Worm (Caenorhabditis elegans) whole organism, L4 larva: ENCODE data around the gene ccpp-6.

ENCODE experiments used
- F10B5.3 ChIP-seq: sonication (generic microtip); optimal IDR thresholded peaks from 2 replicates; lab custom pipeline; 2016; ENCODE audit warnings: mild to moderate bottlenecking, missing genetic modification characterization, missing compliant biosample characterization
- F37D6.2 ChIP-seq: sonication (generic microtip); optimal IDR thresholded peaks from 2 replicates; lab custom pipeline; 2016; ENCODE audit warnings: mild to moderate bottlenecking, missing genetic modification characterization, missing compliant biosample characterization
- T20F7.1 ChIP-seq: fragments of 200-800 bp; sonication (Bioruptor generic); optimal IDR thresholded peaks from 2 replicates; lab custom pipeline; 2018; ENCODE audit warnings: mild to moderate bottlenecking, missing genetic modification characterization, missing compliant biosample characterization
- T26A8.4 ChIP-seq: fragments of 200-800 bp; sonication (Bioruptor generic); IDR thresholded peaks from 2 replicates; pipeline ENCODE4 v1.3.6; 2022; ENCODE audit warnings: missing genetic modification characterization, missing compliant biosample characterization
- Y105C5A.15 ChIP-seq: fragments of 200-800 bp; sonication (Bioruptor generic); IDR thresholded peaks from 2 replicates; pipeline ENCODE4 v1.3.6; 2022; ENCODE audit warnings: missing genetic modification characterization, missing compliant biosample characterization
- Y48G9A.11 ChIP-seq: fragments of 200-800 bp; sonication (Bioruptor generic); IDR thresholded peaks from 2 replicates; pipeline ENCODE4 v1.3.6; 2022; ENCODE audit warnings: missing genetic modification reagents, missing genetic modification characterization, missing compliant biosample characterization
- ZK337.2 ChIP-seq: fragments of 200-800 bp; sonication (Bioruptor generic); IDR thresholded peaks from 2 replicates; pipeline ENCODE4 v1.3.6; 2022; ENCODE audit warnings: missing genetic modification reagents, missing genetic modification characterization, missing compliant biosample characterization
- aha-1 ChIP-seq: fragments of 150-350 bp; peaks from one replicate; lab custom pipeline; 2014; ENCODE audit warnings: missing biosample characterization, missing genetic modification characterization
- ama-1 ChIP-seq: fragments of 150-350 bp; optimal IDR thresholded peaks from 2 replicates; lab custom pipeline; 2014; ENCODE audit warnings: inconsistent platforms, mixed read lengths
- arid-1 ChIP-seq: fragments of 200-800 bp; sonication (Bioruptor generic); conservative IDR thresholded peaks from 2 replicates; pipeline ENCODE4 v1.3.6; 2022; ENCODE audit warnings: missing genetic modification reagents, missing genetic modification characterization, missing compliant biosample characterization
- ceh-20 ChIP-seq: fragments of 200-800 bp; sonication (Bioruptor generic); IDR thresholded peaks from 2 replicates; pipeline ENCODE4 v1.3.6; 2022; ENCODE audit warnings: missing genetic modification reagents, missing genetic modification characterization, missing compliant biosample characterization
- dmd-8 ChIP-seq: fragments of 200-800 bp; sonication (Bioruptor generic); IDR thresholded peaks from 2 replicates; pipeline ENCODE4 v1.3.6; 2022; ENCODE audit warnings: missing genetic modification characterization, missing compliant biosample characterization
- dmd-9 ChIP-seq: fragments of 200-800 bp; sonication (Bioruptor generic); IDR thresholded peaks from 2 replicates; pipeline ENCODE4 v1.3.6; 2022; ENCODE audit warnings: missing genetic modification reagents, missing genetic modification characterization, missing compliant biosample characterization
- dve-1 ChIP-seq: sonication (generic microtip); optimal IDR thresholded peaks from 2 replicates; lab custom pipeline; 2017; ENCODE audit warnings: antibody characterized with exemption, mild to moderate bottlenecking, missing genetic modification characterization, missing compliant biosample characterization; ENCODE audit not compliant: insufficient read depth
- egl-43 ChIP-seq: fragments of 200-800 bp; sonication (Bioruptor generic); IDR thresholded peaks from 2 replicates; pipeline ENCODE4 v1.3.6; 2022; ENCODE audit warnings: missing genetic modification reagents, missing genetic modification characterization, missing compliant biosample characterization
- gei-8 ChIP-seq: fragments of 200-800 bp; sonication (Bioruptor generic); optimal IDR thresholded peaks from 2 replicates; lab custom pipeline; 2018; ENCODE audit warnings: mild to moderate bottlenecking, missing genetic modification characterization, missing compliant biosample characterization
- hif-1 ChIP-seq, 2 experiments: sonication (generic microtip); optimal IDR thresholded peaks; 2 replicates each; lab custom pipeline; 2016 to 2017; ENCODE audit warnings: missing compliant biosample characterization in 2 of 2, missing genetic modification characterization in 2 of 2, missing genetic modification reagents in 2 of 2, missing genotype in 2 of 2, mild to moderate bottlenecking in 1 of 2
- hlh-11 ChIP-seq: fragments of 200-800 bp; sonication (Bioruptor generic); optimal IDR thresholded peaks from 2 replicates; lab custom pipeline; 2018; ENCODE audit warnings: mild to moderate bottlenecking, missing genetic modification characterization, missing compliant biosample characterization
- hlh-30 ChIP-seq: sonication (generic microtip); optimal IDR thresholded peaks from 2 replicates; lab custom pipeline; 2017; ENCODE audit warnings: antibody characterized with exemption, mild to moderate bottlenecking, missing genetic modification characterization, missing compliant biosample characterization; ENCODE audit not compliant: insufficient read depth
- jun-1 ChIP-seq: fragments of 150-350 bp; optimal IDR thresholded peaks from 2 replicates; lab custom pipeline; 2014; ENCODE audit warnings: missing biosample characterization, missing genetic modification reagents, missing genetic modification characterization
- lin-13 ChIP-seq: fragments of 150-350 bp; optimal IDR thresholded peaks from 2 replicates; lab custom pipeline; 2014; ENCODE audit warnings: missing biosample characterization, missing genetic modification reagents, missing genetic modification characterization
- lir-3 ChIP-seq: sonication (generic microtip); optimal IDR thresholded peaks from 2 replicates; lab custom pipeline; 2016; ENCODE audit warnings: mild to moderate bottlenecking, missing genetic modification characterization, missing compliant biosample characterization
- madf-9 ChIP-seq: fragments of 200-800 bp; sonication (Bioruptor generic); conservative IDR thresholded peaks from 2 replicates; pipeline ENCODE4 v1.3.6; 2022; ENCODE audit warnings: missing genetic modification reagents, missing genetic modification characterization, missing compliant biosample characterization
- mdt-29 ChIP-seq: fragments of 200-800 bp; sonication (Bioruptor generic); IDR thresholded peaks from 2 replicates; pipeline ENCODE4 v1.3.6; 2022; ENCODE audit warnings: missing genetic modification reagents, missing genetic modification characterization, missing compliant biosample characterization
- mep-1 ChIP-seq: fragments of 150-350 bp; sonication (generic microtip); optimal IDR thresholded peaks from 3 replicates; lab custom pipeline; 2014; ENCODE audit warnings: missing biosample characterization, missing genetic modification characterization
- mxl-2 ChIP-seq: fragments of 200-800 bp; sonication (Bioruptor generic); conservative IDR thresholded peaks from 2 replicates; pipeline ENCODE4 v1.3.6; 2022; ENCODE audit warnings: missing genetic modification reagents, missing genetic modification characterization, missing compliant biosample characterization
- nhr-102 ChIP-seq: sonication (generic microtip); optimal IDR thresholded peaks from 2 replicates; lab custom pipeline; 2016; ENCODE audit warnings: mild to moderate bottlenecking, missing genetic modification characterization, moderate library complexity, missing compliant biosample characterization
- nhr-11 ChIP-seq: fragments of 150-350 bp; optimal IDR thresholded peaks from 2 replicates; lab custom pipeline; 2014; ENCODE audit warnings: missing biosample characterization, missing genetic modification characterization
- nhr-237 ChIP-seq: sonication (generic microtip); optimal IDR thresholded peaks from 2 replicates; lab custom pipeline; 2017; ENCODE audit warnings: missing biosample characterization, missing genetic modification characterization
- nhr-25 ChIP-seq: sonication (generic microtip); optimal IDR thresholded peaks from 2 replicates; lab custom pipeline; 2017; ENCODE audit warnings: missing genetic modification characterization, mild to moderate bottlenecking, missing compliant biosample characterization, antibody characterized with exemption, moderate library complexity, borderline replicate concordance; ENCODE audit not compliant: insufficient read depth
- nhr-28 ChIP-seq: fragments of 150-350 bp; optimal IDR thresholded peaks from 2 replicates; lab custom pipeline; 2014; ENCODE audit warnings: missing biosample characterization, missing genetic modification characterization
- nhr-42 ChIP-seq: fragments of 200-800 bp; sonication (Bioruptor generic); IDR thresholded peaks from 2 replicates; pipeline ENCODE4 v1.3.6; 2022; ENCODE audit warnings: missing genetic modification characterization, missing compliant biosample characterization
- nhr-48 ChIP-seq: sonication (generic microtip); optimal IDR thresholded peaks from 2 replicates; lab custom pipeline; 2016; ENCODE audit warnings: mild to moderate bottlenecking, missing genetic modification characterization, missing compliant biosample characterization
- nhr-6 ChIP-seq: fragments of 150-350 bp; optimal IDR thresholded peaks from 2 replicates; lab custom pipeline; 2014; ENCODE audit warnings: missing biosample characterization, missing genetic modification characterization
- nhr-77 ChIP-seq: fragments of 150-350 bp; optimal IDR thresholded peaks from 2 replicates; lab custom pipeline; 2014; ENCODE audit warnings: missing biosample characterization, missing genetic modification characterization
- rbr-2 ChIP-seq: sonication (generic microtip); optimal IDR thresholded peaks from 2 replicates; lab custom pipeline; 2016; ENCODE audit warnings: missing genotype, missing genetic modification characterization, missing compliant biosample characterization
- snpc-4 ChIP-seq: fragments of 150-350 bp; optimal IDR thresholded peaks from 2 replicates; lab custom pipeline; 2014; ENCODE audit warnings: missing biosample characterization, missing genetic modification characterization
- spr-3 ChIP-seq: fragments of 200-800 bp; sonication (Bioruptor generic); optimal IDR thresholded peaks from 2 replicates; lab custom pipeline; 2018; ENCODE audit warnings: mild to moderate bottlenecking, missing genetic modification characterization, missing compliant biosample characterization
- tra-1 ChIP-seq: fragments of 200-800 bp; sonication (Bioruptor generic); IDR thresholded peaks from 2 replicates; pipeline ENCODE4 v1.3.6; 2022; ENCODE audit warnings: missing genetic modification reagents, missing genetic modification characterization, missing compliant biosample characterization
- zag-1 ChIP-seq: fragments of 150-350 bp; optimal IDR thresholded peaks from 2 replicates; lab custom pipeline; 2014; ENCODE audit warnings: missing biosample characterization, missing genetic modification characterization
- zfp-3 ChIP-seq: fragments of 200-800 bp; sonication (Bioruptor generic); conservative IDR thresholded peaks from 2 replicates; pipeline ENCODE4 v1.3.6; 2022; ENCODE audit warnings: missing genetic modification reagents, missing genetic modification characterization, missing compliant biosample characterization

ccpp-6 gene

DNA sequence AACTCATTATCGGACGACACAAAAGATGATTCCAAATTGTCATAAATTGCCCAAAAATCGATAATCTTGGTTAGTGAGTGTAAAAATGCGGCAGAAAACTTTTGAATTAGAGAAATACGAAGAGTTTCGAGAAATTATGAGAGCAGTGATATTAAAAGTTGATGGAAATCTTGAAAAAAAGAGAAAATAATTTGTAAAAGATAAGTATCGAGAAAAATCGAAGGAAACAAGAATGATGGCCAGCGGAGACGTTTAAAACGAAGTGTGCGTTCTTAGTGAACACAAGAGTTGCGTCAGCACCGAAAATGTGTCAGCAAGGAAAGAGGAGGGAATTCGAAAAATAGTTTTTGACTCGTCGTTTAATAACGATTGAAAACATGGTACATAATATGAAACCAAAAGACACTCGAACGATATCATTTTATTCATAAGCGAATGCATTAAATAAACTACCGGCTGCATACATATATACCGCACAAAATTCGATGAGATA is 2.8 kb upstream of the ccpp-6 start, which contains the start of gene ndx-6 (continued):
- TF ChIP-seq mep-1 (tag; lab: Kevin White, UChicago) (peak; percentile 86), zag-1 (tag; lab: Kevin White, UChicago) (no peak), F37D6.2 (tag; lab: Kevin White, UChicago) (peak; percentile 31), dmd-8 (GFP tag; lab: Robert Waterston, UW) (no peak), tra-1 (no peak), zfp-3 (GFP tag; lab: Robert Waterston, UW) (peak; percentile 60; the same call in 1 of the 2 replicates), hlh-11 (tag; lab: Kevin White, UChicago) (peak; percentile 72), mxl-2 (GFP tag; lab: Robert Waterston, UW) (no peak), nhr-77 (peak; percentile 88), T20F7.1 (peak; percentile 83), rbr-2 (tag; lab: Kevin White, UChicago) (peak; percentile 75), nhr-42 (GFP tag; lab: Robert Waterston, UW) (0 out of 2 replicates have a peak, but pooled peaks have one; percentile 64), lin-13 (peak; percentile 64), dmd-9 (GFP tag; lab: Robert Waterston, UW) (0 out of 2 replicates have a peak, but pooled peaks have one; percentile 42), lir-3 (no peak), nhr-48 (peak; percentile 67), jun-1 (tag; lab: Kevin White, UChicago) (peak; percentile 26), nhr-11 (peak; percentile 71), ama-1 (peak; percentile 55), F10B5.3 (tag; lab: Kevin White, UChicago) (no peak), hlh-30 (peak; percentile 66), nhr-237 (tag; lab: Kevin White, UChicago) (no peak), mdt-29 (GFP tag; lab: Robert Waterston, UW) (no peak), madf-9 (GFP tag; lab: Robert Waterston, UW) (peak; percentile 35; the same call in 1 of the 2 replicates), arid-1 (peak; percentile 62; the same call in 1 of the 2 replicates), gei-8 (GFP tag; lab: Kevin White, UChicago) (no peak), nhr-28 (peak; percentile 49), Y105C5A.15 (GFP tag; lab: Robert Waterston, UW) (no peak), T26A8.4 (GFP tag; lab: Robert Waterston, UW) (peak; percentile 74), snpc-4 (tag; lab: Kevin White, UChicago) (no peak), Y48G9A.11 (no peak), ZK337.2 (GFP tag; lab: Robert Waterston, UW) (no peak), hif-1 (tag; optimal IDR thresholded peaks at IDR 0.05; lab: Kevin White, UChicago) (peak in 1 of 2 experiments; percentile 43), dve-1 (peak; percentile 85), egl-43 (peak; percentile 24; the same call in 1 of the 2 replicates), nhr-102 (tag; lab: Kevin White, UChicago) (peak; percentile 74), spr-3 (GFP tag; lab: Kevin White, UChicago) (peak; percentile 18), nhr-6 (tag; lab: Kevin White, UChicago) (peak; percentile 61), ceh-20 (GFP tag; lab: Robert Waterston, UW) (peak; percentile 58; the same call in 1 of the 2 replicates), nhr-25 (tag; lab: Kevin White, UChicago) (peak; percentile 76)

DNA sequence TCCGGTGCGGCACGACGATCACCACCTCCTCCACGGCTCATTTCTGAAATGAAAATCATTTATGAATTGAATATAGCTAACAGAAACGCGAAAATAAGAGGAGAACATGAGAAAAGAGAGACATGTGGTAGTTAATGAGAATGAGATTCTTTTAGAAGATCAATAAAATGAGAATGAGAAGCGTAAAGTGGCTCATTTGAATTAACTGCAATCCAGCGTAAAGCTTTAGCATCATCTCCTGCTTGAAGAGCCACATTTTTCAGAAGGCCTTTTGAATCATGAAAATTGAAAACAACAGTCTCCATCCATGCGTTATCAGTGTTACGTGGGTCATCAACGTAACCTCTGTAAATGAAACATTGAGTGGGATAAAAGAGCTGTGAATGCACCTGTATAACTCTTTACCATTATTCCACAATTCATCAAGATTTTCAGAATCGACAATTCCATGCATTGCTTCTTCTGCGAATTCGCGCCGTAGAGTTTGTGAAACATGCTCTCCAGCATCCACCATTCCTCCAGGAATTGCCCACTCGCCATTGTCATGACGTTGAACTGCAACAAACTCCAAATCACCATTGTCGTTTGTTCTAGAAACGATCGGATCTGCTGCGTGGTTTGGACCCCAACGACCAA is 1.8 kb upstream of the ccpp-6 start, which contains the start of gene rsp-4:
rsp-4 (minus strand) TSS at position 51 of the 636 bp plus-strand sequence.
- TF ChIP-seq mxl-2 (GFP tag; lab: Robert Waterston, UW) = no peak
- peak; percentile 94 for TF ChIP-seq aha-1
